Worm (Caenorhabditis elegans) whole organism, mixed stage, embryonic: ENCODE results near the gene nspc-12.

Experiments
- M03D4.4 ChIP-seq: sonication (generic microtip); optimal IDR thresholded peaks from 2 replicates; lab custom pipeline; 2017; ENCODE audit warnings: mild to moderate bottlenecking, missing genetic modification characterization, missing compliant biosample characterization
- bed-3 ChIP-seq: fragments of 200-800 bp; sonication (Bioruptor generic); optimal IDR thresholded peaks from 3 replicates; lab custom pipeline; 2018; ENCODE audit warnings: mild to moderate bottlenecking, missing genetic modification characterization, moderate library complexity, missing compliant biosample characterization
- blmp-1 ChIP-seq: fragments of 150-350 bp; optimal IDR thresholded peaks from 2 replicates; lab custom pipeline; 2014; ENCODE audit warnings: missing biosample characterization, missing genetic modification characterization
- ceh-39 ChIP-seq: fragments of 150-350 bp; optimal IDR thresholded peaks from 2 replicates; lab custom pipeline; 2014; ENCODE audit warnings: missing biosample characterization, missing genetic modification characterization
- ceh-43 ChIP-seq: fragments of 200-800 bp; sonication (Bioruptor generic); optimal IDR thresholded peaks from 2 replicates; lab custom pipeline; 2018; ENCODE audit warnings: mild to moderate bottlenecking, missing genetic modification characterization, moderate library complexity, missing compliant biosample characterization
- ces-1 ChIP-seq: fragments of 150-350 bp; optimal IDR thresholded peaks from 2 replicates; lab custom pipeline; 2014; ENCODE audit warnings: missing biosample characterization, missing genetic modification reagents, missing genetic modification characterization
- elt-1 ChIP-seq: sonication (generic microtip); optimal IDR thresholded peaks from 2 replicates; lab custom pipeline; 2017; ENCODE audit warnings: missing genetic modification characterization, mild to moderate bottlenecking, missing compliant biosample characterization, antibody characterized with exemption, moderate library complexity, borderline replicate concordance; ENCODE audit not compliant: insufficient read depth
- elt-3 ChIP-seq: fragments of 150-350 bp; optimal IDR thresholded peaks from 2 replicates; lab custom pipeline; 2014; ENCODE audit warnings: missing biosample characterization, missing genetic modification characterization
- ham-2 ChIP-seq: fragments of 200-800 bp; sonication (Bioruptor generic); optimal IDR thresholded peaks from 2 replicates; lab custom pipeline; 2018; ENCODE audit warnings: mild to moderate bottlenecking, missing genetic modification characterization, missing compliant biosample characterization
- hlh-1 ChIP-seq: fragments of 150-350 bp; optimal IDR thresholded peaks from 2 replicates; lab custom pipeline; 2014; ENCODE audit warnings: missing biosample characterization, missing genetic modification reagents, missing genetic modification characterization
- lin-13 ChIP-seq: fragments of 150-350 bp; optimal IDR thresholded peaks from 2 replicates; lab custom pipeline; 2014; ENCODE audit warnings: missing biosample characterization, missing genetic modification characterization
- lin-32 ChIP-seq: fragments of 200-800 bp; sonication (Bioruptor generic); optimal IDR thresholded peaks from 2 replicates; lab custom pipeline; 2018; ENCODE audit warnings: mild to moderate bottlenecking, missing genetic modification characterization, missing compliant biosample characterization
- lsy-2 ChIP-seq: fragments of 150-350 bp; optimal IDR thresholded peaks from 2 replicates; lab custom pipeline; 2014; ENCODE audit warnings: missing biosample characterization, missing genetic modification characterization
- mab-5 ChIP-seq: fragments of 150-350 bp; optimal IDR thresholded peaks from 2 replicates; lab custom pipeline; 2014; ENCODE audit warnings: missing biosample characterization, missing genetic modification characterization
- mep-1 ChIP-seq: fragments of 150-350 bp; optimal IDR thresholded peaks from 2 replicates; lab custom pipeline; 2017; ENCODE audit warnings: missing biosample characterization, missing genetic modification reagents, missing genetic modification characterization, inconsistent platforms
- mls-2 ChIP-seq: sonication (generic microtip); optimal IDR thresholded peaks from 2 replicates; lab custom pipeline; 2016; ENCODE audit warnings: mild to moderate bottlenecking, missing genetic modification characterization, moderate library complexity, missing compliant biosample characterization
- nhr-12 ChIP-seq: fragments of 150-350 bp; optimal IDR thresholded peaks from 2 replicates; lab custom pipeline; 2014; ENCODE audit warnings: missing biosample characterization, missing genetic modification characterization
- nhr-2 ChIP-seq: fragments of 150-350 bp; optimal IDR thresholded peaks from 2 replicates; lab custom pipeline; 2014; ENCODE audit warnings: missing biosample characterization, missing genetic modification characterization
- nhr-237 ChIP-seq: fragments of 150-350 bp; optimal IDR thresholded peaks from 2 replicates; lab custom pipeline; 2014; ENCODE audit warnings: missing biosample characterization, missing genetic modification characterization
- nhr-28 ChIP-seq: fragments of 150-350 bp; optimal IDR thresholded peaks from 2 replicates; lab custom pipeline; 2014; ENCODE audit warnings: missing biosample characterization, missing genetic modification characterization
- nhr-76 ChIP-seq: sonication (generic microtip); optimal IDR thresholded peaks from 2 replicates; lab custom pipeline; 2017; ENCODE audit warnings: missing biosample characterization, missing genetic modification characterization
- pha-4 ChIP-seq: fragments of 150-350 bp; optimal IDR thresholded peaks from 2 replicates; lab custom pipeline; 2018; ENCODE audit warnings: missing biosample characterization, missing genetic modification reagents, missing genetic modification characterization
- sem-2 ChIP-seq: fragments of 200-800 bp; sonication (Bioruptor generic); optimal IDR thresholded peaks from 2 replicates; lab custom pipeline; 2018; ENCODE audit warnings: mild to moderate bottlenecking, missing genetic modification characterization, missing compliant biosample characterization
- snpc-4 ChIP-seq: fragments of 150-350 bp; optimal IDR thresholded peaks from 2 replicates; lab custom pipeline; 2014; ENCODE audit warnings: missing biosample characterization, missing genetic modification characterization
- sptf-1 ChIP-seq: sonication (generic microtip); optimal IDR thresholded peaks from 2 replicates; lab custom pipeline; 2017; ENCODE audit warnings: mild to moderate bottlenecking, missing genetic modification characterization, moderate library complexity, missing compliant biosample characterization
- tbx-8 ChIP-seq: fragments of 200-800 bp; sonication (Bioruptor generic); optimal IDR thresholded peaks from 2 replicates; lab custom pipeline; 2018; ENCODE audit warnings: mild to moderate bottlenecking, missing genetic modification characterization, moderate library complexity, missing compliant biosample characterization
- unc-120 ChIP-seq: sonication (generic microtip); optimal IDR thresholded peaks from 2 replicates; lab custom pipeline; 2017; ENCODE audit warnings: missing genetic modification characterization, missing compliant biosample characterization; ENCODE audit not compliant: poor library complexity, severe bottlenecking
- unc-39 ChIP-seq: fragments of 150-350 bp; optimal IDR thresholded peaks from 2 replicates; lab custom pipeline; 2014; ENCODE audit warnings: missing biosample characterization, missing genetic modification characterization
- unc-62 ChIP-seq: fragments of 150-350 bp; optimal IDR thresholded peaks from 2 replicates; lab custom pipeline; 2014; ENCODE audit warnings: missing biosample characterization, missing genetic modification reagents, missing genetic modification characterization
- zip-8 ChIP-seq: fragments of 150-350 bp; optimal IDR thresholded peaks from 2 replicates; lab custom pipeline; 2014; ENCODE audit warnings: missing biosample characterization, missing genetic modification characterization
- ztf-11 ChIP-seq: fragments of 150-350 bp; optimal IDR thresholded peaks from 2 replicates; lab custom pipeline; 2014; ENCODE audit warnings: missing biosample characterization, missing genetic modification characterization

Gene nspc-12

DNA sequence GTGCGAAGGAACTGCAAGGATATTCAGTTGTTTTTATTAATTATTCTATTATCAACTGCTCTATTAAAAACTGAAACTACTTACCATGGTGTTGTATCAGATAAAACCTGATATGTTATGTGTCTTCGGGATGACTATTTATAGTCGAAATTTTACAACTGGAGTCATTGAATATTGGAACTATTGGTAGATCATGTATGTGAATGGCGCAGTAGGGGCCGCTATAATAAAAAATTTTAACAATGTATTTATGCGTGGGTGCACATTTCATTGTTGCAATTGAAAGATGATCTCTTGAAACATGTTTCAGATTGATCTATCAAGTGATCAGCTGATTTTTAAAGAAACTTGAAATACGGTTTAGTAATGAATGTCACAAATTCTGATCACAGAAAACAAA is 2.5 kb upstream of the nspc-12 start, which contains the start of gene nspc-14:
Gene nspc-14 (minus strand): TSS at position 101 of the 400 bp plus-strand sequence.
- TF ChIP-seq nhr-76 (tag; lab: Kevin White, UChicago) (no peak), sem-2 (GFP tag; lab: Kevin White, UChicago) (no peak), nhr-12 (tag; lab: Kevin White, UChicago) (no peak), mep-1 (tag; lab: Kevin White, UChicago) (no peak), lin-32 (GFP tag; lab: Kevin White, UChicago) (no peak), ztf-11 (tag; lab: Kevin White, UChicago) (no peak), blmp-1 (tag; lab: Kevin White, UChicago) (no peak), elt-3 (tag; lab: Kevin White, UChicago) (no peak), mls-2 (tag; lab: Kevin White, UChicago) (no peak), ceh-39 (tag; lab: Kevin White, UChicago) (no peak), hlh-1 (tag; lab: Kevin White, UChicago) (no peak), unc-120 (tag; lab: Kevin White, UChicago) (no peak), elt-1 (tag; lab: Kevin White, UChicago) (no peak), M03D4.4 (tag; lab: Kevin White, UChicago) (no peak), ces-1 (no peak), unc-39 (tag; lab: Kevin White, UChicago) (no peak), snpc-4 (tag; lab: Kevin White, UChicago) (no peak), sptf-1 (tag; lab: Kevin White, UChicago) (no peak), ceh-43 (GFP tag; lab: Kevin White, UChicago) (no peak), mab-5 (tag; lab: Kevin White, UChicago) (no peak)

DNA sequence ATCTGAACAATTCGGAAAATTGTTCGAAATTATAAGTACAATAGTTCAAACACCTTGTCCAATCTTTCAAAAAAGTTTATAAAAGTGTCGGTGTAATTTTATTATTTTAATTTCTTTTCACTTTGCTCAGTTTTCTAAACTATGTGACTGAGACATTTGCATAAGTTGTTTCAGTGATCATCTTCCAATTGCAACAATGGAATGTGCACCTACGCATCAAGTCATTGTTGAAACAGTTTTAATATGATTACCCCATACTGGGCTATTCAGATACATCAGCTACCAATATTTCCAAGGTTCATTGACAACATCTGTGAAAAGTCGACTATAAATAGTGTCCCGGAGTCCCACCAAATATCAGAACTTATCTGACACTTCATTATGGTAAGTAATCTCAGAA is 646 bp upstream of the nspc-12 start, which contains the start of gene nspc-13:
Gene nspc-13 (plus strand): TSS at position 301 of the 400 bp plus-strand sequence.
- TF ChIP-seq elt-3 (tag; lab: Kevin White, UChicago) (no peak), nhr-28 (tag; lab: Kevin White, UChicago) (no peak), mls-2 (tag; lab: Kevin White, UChicago) (no peak), sptf-1 (tag; lab: Kevin White, UChicago) (no peak), ztf-11 (tag; lab: Kevin White, UChicago) (no peak), mep-1 (tag; lab: Kevin White, UChicago) (no peak), ceh-43 (GFP tag; lab: Kevin White, UChicago) (no peak), pha-4 (no peak), lin-13 (tag; lab: Kevin White, UChicago) (no peak), tbx-8 (no peak)
- TF ChIP-seq, all 35 proteins: peak for 0

DNA sequence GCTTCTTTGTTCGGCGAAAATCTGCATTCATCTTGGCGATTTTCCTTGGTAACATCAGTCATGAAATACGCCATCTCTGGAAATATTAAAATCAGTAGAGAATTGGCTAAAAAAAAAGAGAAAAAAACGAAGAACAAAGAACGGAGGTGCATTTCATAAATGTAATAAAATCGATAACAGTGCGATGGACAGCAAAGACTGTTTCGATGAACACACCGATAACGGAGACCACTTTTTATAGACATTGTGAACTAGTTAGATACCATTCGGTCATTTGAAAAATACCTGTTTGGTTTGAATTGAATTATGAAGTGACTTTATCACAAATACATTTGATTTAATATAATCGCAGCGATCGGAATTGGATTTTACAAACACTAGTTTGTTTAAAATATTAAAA is 3.6 kb downstream of the nspc-12 start, which contains the start of gene F42F12.4:
Gene F42F12.4 (minus strand): TSS at position 76 of the 400 bp plus-strand sequence.
- TF ChIP-seq ceh-43 (GFP tag; lab: Kevin White, UChicago) (no peak), nhr-28 (tag; lab: Kevin White, UChicago) (no peak), elt-1 (tag; lab: Kevin White, UChicago) (no peak), ces-1 (no peak), zip-8 (tag; lab: Kevin White, UChicago) (no peak), tbx-8 (no peak), sptf-1 (tag; lab: Kevin White, UChicago) (no peak), ztf-11 (tag; lab: Kevin White, UChicago) (no peak), mep-1 (tag; lab: Kevin White, UChicago) (no peak), nhr-76 (tag; lab: Kevin White, UChicago) (no peak), nhr-12 (tag; lab: Kevin White, UChicago) (no peak), elt-3 (tag; lab: Kevin White, UChicago) (no peak), lsy-2 (tag; lab: Kevin White, UChicago) (no peak)

DNA sequence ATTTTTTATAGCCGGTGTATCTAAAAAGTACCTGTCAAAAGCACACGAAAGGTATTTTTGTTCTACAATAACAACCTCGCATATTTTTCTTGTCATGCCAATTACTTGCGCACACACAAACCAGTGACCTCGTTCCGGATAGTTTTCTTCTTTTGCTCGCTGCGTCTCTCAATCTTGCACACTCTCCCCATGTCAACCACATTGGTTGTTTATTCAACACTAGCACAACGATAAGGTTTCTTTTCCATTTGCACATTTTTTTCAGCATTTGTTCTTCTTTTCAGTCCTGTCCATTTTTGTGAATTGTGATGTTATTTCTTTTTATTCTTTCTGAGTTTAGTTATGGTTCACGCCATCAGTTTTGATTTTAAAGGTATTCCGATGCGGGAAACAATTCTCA is 6.3 kb downstream of the nspc-12 start, which contains the start of gene F42F12.3:
Gene F42F12.3 (plus strand): TSS at position 372 of the 400 bp plus-strand sequence.
- no peak for TF ChIP-seq ztf-11 (tag; lab: Kevin White, UChicago)
- peak; percentile 3 for TF ChIP-seq pha-4

DNA sequence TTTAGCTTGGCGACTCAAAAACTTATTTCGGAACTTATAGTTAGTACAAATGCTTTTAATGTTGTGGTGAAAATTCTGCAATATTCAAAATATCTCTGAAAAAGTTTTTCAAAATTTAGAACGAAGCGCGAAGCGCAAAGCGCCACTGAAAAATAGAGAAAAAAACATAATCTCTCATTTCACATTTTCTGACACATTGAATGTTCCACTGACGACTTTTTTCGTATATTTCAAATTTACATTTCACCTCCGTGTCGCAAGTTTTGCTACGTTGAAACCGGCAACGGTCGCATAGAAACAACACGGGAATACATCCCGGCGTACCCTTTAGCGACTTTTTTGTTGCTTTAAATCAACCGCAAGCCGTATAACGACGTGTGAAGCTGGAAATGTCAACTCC is 8.2 kb downstream of the nspc-12 start, which contains the start of gene F42F12.14:
Gene F42F12.14 (plus strand): TSS at position 301 of the 400 bp plus-strand sequence.
- TF ChIP-seq M03D4.4 (tag; lab: Kevin White, UChicago) (no peak), snpc-4 (tag; lab: Kevin White, UChicago) (no peak), hlh-1 (tag; lab: Kevin White, UChicago) (no peak), ztf-11 (tag; lab: Kevin White, UChicago) (no peak), bed-3 (no peak), ceh-39 (tag; lab: Kevin White, UChicago) (no peak), unc-62 (GFP tag; lab: Kevin White, UChicago) (no peak), elt-3 (tag; lab: Kevin White, UChicago) (no peak), ceh-43 (GFP tag; lab: Kevin White, UChicago) (no peak), nhr-2 (tag; lab: Kevin White, UChicago) (no peak), nhr-28 (tag; lab: Kevin White, UChicago) (no peak), nhr-237 (tag; lab: Kevin White, UChicago) (no peak), ham-2 (GFP tag; lab: Kevin White, UChicago) (no peak), mls-2 (tag; lab: Kevin White, UChicago) (no peak)
- TF ChIP-seq, all 35 proteins: peak for 0
